Worm (Caenorhabditis elegans) whole organism, L1 larva: ENCODE results near the gene T10B10.8.

Experiments
- C04F5.9 ChIP-seq: sonication (generic microtip); optimal IDR thresholded peaks from 2 replicates; lab custom pipeline; 2016; ENCODE audit warnings: missing genetic modification characterization, missing compliant biosample characterization
- aha-1 ChIP-seq: fragments of 150-350 bp; optimal IDR thresholded peaks from 2 replicates; lab custom pipeline; 2014; ENCODE audit warnings: missing biosample characterization, missing genetic modification characterization
- blmp-1 ChIP-seq: fragments of 150-350 bp; optimal IDR thresholded peaks from 2 replicates; lab custom pipeline; 2014; ENCODE audit warnings: missing biosample characterization, missing genetic modification characterization
- ceh-8 ChIP-seq: fragments of 200-800 bp; sonication (Bioruptor generic); optimal IDR thresholded peaks from 2 replicates; lab custom pipeline; 2018; ENCODE audit warnings: mild to moderate bottlenecking, missing genetic modification characterization, moderate library complexity, missing compliant biosample characterization
- ceh-82 ChIP-seq, 3 experiments: fragments of 150-350 bp in 1 of 3; sonication (generic microtip) in 2 of 3; optimal IDR thresholded peaks; 2 replicates each; lab custom pipeline; 2014 to 2017; ENCODE audit warnings: missing biosample characterization in 3 of 3, missing genetic modification characterization in 3 of 3
- ceh-90 ChIP-seq: sonication (generic microtip); optimal IDR thresholded peaks from 2 replicates; lab custom pipeline; 2016; ENCODE audit warnings: missing genetic modification characterization, missing compliant biosample characterization
- dpl-1 ChIP-seq, 3 experiments: fragments of 150-350 bp in 2 of 3; sonication (generic microtip) in 1 of 3; optimal IDR thresholded peaks; 2 replicates each; lab custom pipeline; 2014 to 2017; ENCODE audit warnings: missing biosample characterization in 3 of 3, missing genetic modification characterization in 3 of 3, missing genetic modification reagents in 3 of 3
- efl-1 ChIP-seq, 4 experiments: fragments of 150-350 bp; optimal IDR thresholded peaks in 3 of 4; peaks in 1 of 4; 1 replicate in 1 of 4; 2 replicates in 3 of 4; lab custom pipeline; 2014; ENCODE audit warnings: missing biosample characterization in 2 of 4, missing genetic modification characterization in 2 of 4, missing genetic modification reagents in 2 of 4
- efl-3 ChIP-seq: fragments of 200-800 bp; sonication (Bioruptor generic); optimal IDR thresholded peaks from 2 replicates; lab custom pipeline; 2018; ENCODE audit warnings: mild to moderate bottlenecking, missing genetic modification characterization, missing compliant biosample characterization
- elt-3 ChIP-seq, 6 experiments: fragments of 150-350 bp in 1 of 6; sonication (generic microtip); optimal IDR thresholded peaks; 2 replicates each; lab custom pipeline; 2017 to 2018; ENCODE audit warnings: missing biosample characterization in 6 of 6, missing genetic modification characterization in 6 of 6, inconsistent platforms in 1 of 6
- fos-1 ChIP-seq: fragments of 150-350 bp; optimal IDR thresholded peaks from 2 replicates; lab custom pipeline; 2014; ENCODE audit warnings: missing biosample characterization, missing genetic modification characterization
- lin-14 ChIP-seq: fragments of 200-800 bp; sonication (Bioruptor generic); optimal IDR thresholded peaks from 2 replicates; lab custom pipeline; 2018; ENCODE audit warnings: mild to moderate bottlenecking, missing genetic modification characterization, moderate library complexity, missing compliant biosample characterization
- lin-35 ChIP-seq, 2 experiments: fragments of 150-350 bp; optimal IDR thresholded peaks; 2 replicates each; lab custom pipeline; 2014; ENCODE audit warnings: missing biosample characterization in 2 of 2, missing genetic modification characterization in 2 of 2, missing genetic modification reagents in 2 of 2
- lsy-2 ChIP-seq, 2 experiments: fragments of 150-350 bp; optimal IDR thresholded peaks; 2 replicates each; lab custom pipeline; 2014; ENCODE audit warnings: missing biosample characterization in 2 of 2, missing genetic modification characterization in 2 of 2
- mdl-1 ChIP-seq, 2 experiments: fragments of 150-350 bp; optimal IDR thresholded peaks; 2 replicates each; lab custom pipeline; 2014 to 2017; ENCODE audit warnings: missing biosample characterization in 2 of 2, missing genetic modification characterization in 2 of 2, inconsistent platforms in 1 of 2
- nhr-11 ChIP-seq: fragments of 150-350 bp; optimal IDR thresholded peaks from 2 replicates; lab custom pipeline; 2014; ENCODE audit warnings: missing biosample characterization, missing genetic modification characterization
- nhr-12 ChIP-seq: sonication (generic microtip); optimal IDR thresholded peaks from 2 replicates; lab custom pipeline; 2017; ENCODE audit warnings: missing biosample characterization, missing genetic modification characterization
- nhr-20 ChIP-seq: sonication (generic microtip); optimal IDR thresholded peaks from 2 replicates; lab custom pipeline; 2016; ENCODE audit warnings: mild to moderate bottlenecking, missing genetic modification characterization, missing compliant biosample characterization
- nhr-28 ChIP-seq: fragments of 150-350 bp; optimal IDR thresholded peaks from 2 replicates; lab custom pipeline; 2014; ENCODE audit warnings: missing biosample characterization, missing genetic modification characterization
- nhr-71 ChIP-seq: sonication (generic microtip); optimal IDR thresholded peaks from 2 replicates; lab custom pipeline; 2016; ENCODE audit warnings: mild to moderate bottlenecking, missing genetic modification characterization, moderate library complexity, missing compliant biosample characterization
- nhr-76 ChIP-seq: sonication (generic microtip); optimal IDR thresholded peaks from 2 replicates; lab custom pipeline; 2017; ENCODE audit warnings: missing biosample characterization, missing genetic modification characterization
- nhr-77 ChIP-seq: fragments of 150-350 bp; optimal IDR thresholded peaks from 2 replicates; lab custom pipeline; 2014; ENCODE audit warnings: missing biosample characterization, missing genetic modification characterization
- nhr-85 ChIP-seq: sonication (generic microtip); peaks from one replicate; lab custom pipeline; 2016; ENCODE audit warnings: missing genetic modification characterization, inconsistent platforms, missing compliant biosample characterization
- rnt-1 ChIP-seq: sonication (generic microtip); optimal IDR thresholded peaks from 2 replicates; lab custom pipeline; 2016; ENCODE audit warnings: mild to moderate bottlenecking, missing genetic modification characterization, moderate library complexity, missing compliant biosample characterization
- snpc-4 ChIP-seq: fragments of 150-350 bp; optimal IDR thresholded peaks from 2 replicates; lab custom pipeline; 2014; ENCODE audit warnings: missing biosample characterization, missing genetic modification characterization
- snu-23 ChIP-seq: sonication (generic microtip); optimal IDR thresholded peaks from 2 replicates; lab custom pipeline; 2016; ENCODE audit warnings: missing genetic modification characterization, missing compliant biosample characterization
- tbx-2 ChIP-seq: sonication (generic microtip); optimal IDR thresholded peaks from 2 replicates; lab custom pipeline; 2016; ENCODE audit warnings: missing genetic modification characterization, missing compliant biosample characterization
- tlp-1 ChIP-seq: fragments of 150-350 bp; optimal IDR thresholded peaks from 2 replicates; lab custom pipeline; 2014; ENCODE audit warnings: missing biosample characterization, missing genetic modification characterization
- unc-130 ChIP-seq: fragments of 150-350 bp; optimal IDR thresholded peaks from 2 replicates; lab custom pipeline; 2017; ENCODE audit warnings: missing biosample characterization, missing genetic modification characterization, inconsistent platforms
- xbp-1 ChIP-seq: sonication (generic microtip); optimal IDR thresholded peaks from 2 replicates; lab custom pipeline; 2016; ENCODE audit warnings: missing genetic modification characterization, missing compliant biosample characterization
- zip-4 ChIP-seq: fragments of 200-800 bp; sonication (Bioruptor generic); optimal IDR thresholded peaks from 2 replicates; lab custom pipeline; 2018; ENCODE audit warnings: mild to moderate bottlenecking, missing genetic modification characterization, moderate library complexity, missing compliant biosample characterization

The T10B10.8 gene

DNA sequence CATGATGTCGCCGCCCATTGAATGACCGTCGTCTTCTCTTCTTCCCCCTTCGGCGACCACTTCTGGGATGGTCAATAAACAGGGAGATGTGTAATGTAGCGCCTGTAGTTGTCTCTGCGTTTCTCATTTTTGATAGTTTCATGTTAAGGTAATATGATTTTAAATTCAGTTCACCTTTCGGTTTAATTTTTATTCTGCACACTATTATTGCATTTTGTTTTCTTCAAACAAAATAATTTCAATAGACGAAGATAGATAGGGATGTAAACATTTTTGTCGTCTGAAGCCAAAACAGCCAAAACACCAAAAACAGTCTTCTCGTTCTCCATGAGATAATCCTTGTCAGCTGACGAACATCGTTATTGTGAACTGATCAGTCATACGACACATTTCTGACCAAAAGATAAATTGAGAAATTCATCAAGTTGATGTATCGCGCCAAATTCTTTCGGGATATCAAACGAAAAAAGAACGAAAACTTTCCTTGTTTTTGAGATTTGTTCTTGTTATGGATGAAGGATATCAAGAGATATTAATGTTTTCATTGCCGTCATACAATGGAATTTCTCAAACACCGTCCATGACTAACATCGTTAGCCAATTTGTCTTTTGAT is 7.2 kb downstream of the T10B10.8 start, which contains the start of gene C11G10.1:
Gene C11G10.1, minus strand, starts transcription at position 51 of the 614 bp plus-strand sequence.
- TF ChIP-seq nhr-77 (no peak), mdl-1 (tag; optimal IDR thresholded peaks at IDR 0.05; lab: Kevin White, UChicago) (no peak), ceh-90 (tag; lab: Kevin White, UChicago) (no peak), elt-3 (tag; optimal IDR thresholded peaks at IDR 0.05; lab: Kevin White, UChicago) (peak in 2 of 6 experiments; percentile 38 to 78), nhr-20 (tag; lab: Kevin White, UChicago) (peak; percentile 41), efl-1 (optimal IDR thresholded peaks at IDR 0.05; lab: Kevin White, UChicago) (no peak), efl-1 (GFP tag; optimal IDR thresholded peaks at IDR 0.05 in 1 of 2; lab: Kevin White, UChicago) (no peak), blmp-1 (tag; lab: Kevin White, UChicago) (peak; percentile 92), nhr-71 (peak; percentile 26), lin-14 (peak; percentile 27), dpl-1 (GFP tag; optimal IDR thresholded peaks at IDR 0.05; lab: Kevin White, UChicago) (peak in 1 of 3 experiments; percentile 11), lsy-2 (tag; optimal IDR thresholded peaks at IDR 0.05; lab: Kevin White, UChicago) (peak in 1 of 2 experiments; percentile 31), rnt-1 (tag; lab: Kevin White, UChicago) (no peak), nhr-85 (tag; lab: Kevin White, UChicago) (peak; percentile 74), ceh-8 (GFP tag; lab: Kevin White, UChicago) (no peak), nhr-11 (tag; lab: Kevin White, UChicago) (no peak), nhr-12 (no peak), snu-23 (peak; percentile 6), lin-35 (GFP tag; optimal IDR thresholded peaks at IDR 0.05; lab: Kevin White, UChicago) (peak in 1 of 2 experiments; percentile 32)

ce11 chrX:15157854-15158253 is 8.2 kb downstream of the T10B10.8 start:
- TF ChIP-seq aha-1 (tag; lab: Kevin White, UChicago) (no peak), efl-3 (GFP tag; lab: Kevin White, UChicago) (no peak), zip-4 (no peak), tlp-1 (tag; lab: Kevin White, UChicago) (no peak), lin-14 (no peak), snpc-4 (tag; lab: Kevin White, UChicago) (peak; percentile 12), nhr-11 (tag; lab: Kevin White, UChicago) (no peak), nhr-85 (tag; lab: Kevin White, UChicago) (peak; percentile 41)
- TF ChIP-seq, all 84 proteins: peak for 2

- TF ChIP-seq lsy-2 (tag; optimal IDR thresholded peaks at IDR 0.05; lab: Kevin White, UChicago) (peak in 1 of 2 experiments; percentile 8), lin-14 (peak; percentile 61), xbp-1 (no peak), tbx-2 (tag; lab: Kevin White, UChicago) (peak; percentile 50), efl-1 (optimal IDR thresholded peaks at IDR 0.05; lab: Kevin White, UChicago) (no peak), efl-1 (GFP tag; optimal IDR thresholded peaks at IDR 0.05 in 1 of 2; lab: Kevin White, UChicago) (peak in 1 of 2 experiments; percentile 29), nhr-85 (tag; lab: Kevin White, UChicago) (peak; percentile 57)
- TF ChIP-seq, all 84 proteins: peak for 5
These were observed 11.0 kb downstream of the T10B10.8 start for ce11 chrX:15155054-15155453.

ce11 chrX:15148831-15149230 is 17.2 kb downstream of the T10B10.8 start:
- no peak for TF ChIP-seq nhr-76
- no peak for TF ChIP-seq efl-3 (GFP tag; lab: Kevin White, UChicago)
- no peak for TF ChIP-seq ceh-82 (tag; optimal IDR thresholded peaks at IDR 0.05; lab: Kevin White, UChicago)
- no peak for TF ChIP-seq fos-1 (tag; lab: Kevin White, UChicago)
- TF ChIP-seq efl-1 (optimal IDR thresholded peaks at IDR 0.05; lab: Kevin White, UChicago) = no peak
- no peak for TF ChIP-seq efl-1 (GFP tag; optimal IDR thresholded peaks at IDR 0.05 in 1 of 2; lab: Kevin White, UChicago)
- no peak for TF ChIP-seq nhr-28
- no peak for TF ChIP-seq unc-130 (tag; lab: Kevin White, UChicago)

ce11 chrX:15148389-15148788 is 17.6 kb downstream of the T10B10.8 start:
- no peak for TF ChIP-seq C04F5.9
- TF ChIP-seq nhr-85 (tag; lab: Kevin White, UChicago) = peak; percentile 10
